Fruit fly (Drosophila melanogaster) whole organism, embryonic: ENCODE results near the gene CG43051.

Source experiments
- B-H2 ChIP-seq: fragments of 200-800 bp; sonication (Bioruptor generic); optimal IDR thresholded peaks from 2 replicates; lab custom pipeline; 2018; ENCODE audit warnings: missing biosample characterization, mild to moderate bottlenecking, missing genetic modification characterization
- Bdp1 ChIP-seq: fragments of 200-800 bp; sonication (Bioruptor generic); optimal IDR thresholded peaks from 3 replicates; lab custom pipeline; 2016; ENCODE audit warnings: missing biosample characterization, missing genetic modification characterization
- Blimp-1 ChIP-seq: fragments of 200-800 bp; sonication (Bioruptor generic); optimal IDR thresholded peaks from 3 replicates; lab custom pipeline; 2018; ENCODE audit warnings: missing biosample characterization, missing genetic modification characterization, mild to moderate bottlenecking, moderate library complexity, missing genetic modification reagents
- BtbVII ChIP-seq: fragments of 200-800 bp; sonication (Bioruptor generic); optimal IDR thresholded peaks from 3 replicates; lab custom pipeline; 2017; ENCODE audit warnings: missing biosample characterization, mild to moderate bottlenecking, missing genetic modification characterization
- CG10543 ChIP-seq: fragments of 200-800 bp; sonication (Bioruptor generic); optimal IDR thresholded peaks from 3 replicates; lab custom pipeline; 2017; ENCODE audit warnings: missing biosample characterization, mild to moderate bottlenecking, missing genetic modification characterization, moderate library complexity
- CG10959 ChIP-seq: fragments of 200-800 bp; sonication (Bioruptor generic); IDR thresholded peaks from 2 replicates; pipeline ENCODE4 v1.3.6; 2022; ENCODE audit warnings: missing biosample characterization, missing genetic modification characterization
- CG11504 ChIP-seq: fragments of 200-800 bp; sonication (Bioruptor generic); optimal IDR thresholded peaks from 3 replicates; lab custom pipeline; 2019; ENCODE audit warnings: missing biosample characterization, mild to moderate bottlenecking, missing genetic modification characterization, moderate library complexity
- CG11695 ChIP-seq: fragments of 200-800 bp; sonication (Bioruptor generic); IDR thresholded peaks from 3 replicates; pipeline ENCODE4 v1.3.6; 2022; ENCODE audit warnings: missing biosample characterization, missing genetic modification characterization
- CG12071 ChIP-seq: fragments of 200-800 bp; sonication (Bioruptor generic); optimal IDR thresholded peaks from 3 replicates; lab custom pipeline; 2018; ENCODE audit warnings: missing biosample characterization, mild to moderate bottlenecking, missing genetic modification characterization
- CG12744 ChIP-seq: fragments of 200-800 bp; sonication (Bioruptor generic); optimal IDR thresholded peaks from 2 replicates; lab custom pipeline; 2016; ENCODE audit warnings: missing biosample characterization, missing genetic modification characterization
- CG14667 ChIP-seq: fragments of 200-800 bp; sonication (Bioruptor generic); IDR thresholded peaks from 2 replicates; pipeline ENCODE4 v1.3.6; 2022; ENCODE audit warnings: missing biosample characterization, missing genetic modification characterization
- CG15269 ChIP-seq: fragments of 200-800 bp; sonication (Bioruptor generic); optimal IDR thresholded peaks from 2 replicates; lab custom pipeline; 2018; ENCODE audit warnings: missing biosample characterization, mild to moderate bottlenecking, missing genetic modification characterization, moderate library complexity
- CG16779 ChIP-seq: fragments of 200-800 bp; sonication (Bioruptor generic); IDR thresholded peaks from 2 replicates; pipeline ENCODE4 v1.3.6; 2022; ENCODE audit warnings: missing biosample characterization, missing genetic modification characterization
- CG17568 ChIP-seq: fragments of 200-800 bp; sonication (Bioruptor generic); optimal IDR thresholded peaks from 2 replicates; lab custom pipeline; 2018; ENCODE audit warnings: missing biosample characterization, mild to moderate bottlenecking, missing genetic modification characterization, moderate library complexity
- CG18619 ChIP-seq: fragments of 200-800 bp; sonication (Bioruptor generic); optimal IDR thresholded peaks from 3 replicates; lab custom pipeline; 2017; ENCODE audit warnings: missing biosample characterization, mild to moderate bottlenecking, missing genetic modification characterization
- CG2202 ChIP-seq: fragments of 200-800 bp; sonication (Bioruptor generic); optimal IDR thresholded peaks from 2 replicates; lab custom pipeline; 2018; ENCODE audit warnings: missing biosample characterization, mild to moderate bottlenecking, missing genetic modification characterization
- CG2678 ChIP-seq: fragments of 200-800 bp; sonication (Bioruptor generic); optimal IDR thresholded peaks from 3 replicates; lab custom pipeline; 2019; ENCODE audit warnings: missing biosample characterization, mild to moderate bottlenecking, missing genetic modification characterization, moderate library complexity
- CG2889 ChIP-seq: fragments of 200-800 bp; sonication (Bioruptor generic); IDR thresholded peaks from 3 replicates; pipeline ENCODE4 v1.3.6; 2022; ENCODE audit warnings: missing biosample characterization, missing genetic modification characterization
- CG32532 ChIP-seq: fragments of 200-800 bp; sonication (Bioruptor generic); IDR thresholded peaks from 2 replicates; pipeline ENCODE4 v1.3.6; 2022; ENCODE audit warnings: missing biosample characterization, missing genetic modification characterization
- CG3407 ChIP-seq: fragments of 200-800 bp; sonication (Bioruptor generic); optimal IDR thresholded peaks from 2 replicates; lab custom pipeline; 2018; ENCODE audit warnings: missing biosample characterization, mild to moderate bottlenecking, missing genetic modification characterization
- CG34224 ChIP-seq: fragments of 200-800 bp; sonication (Bioruptor generic); IDR thresholded peaks from 3 replicates; pipeline ENCODE4 v1.3.6; 2022; ENCODE audit warnings: missing biosample characterization, missing genetic modification characterization; ENCODE audit not compliant: partially characterized antibody
- CG4404 ChIP-seq: fragments of 200-800 bp; sonication (Bioruptor generic); IDR thresholded peaks from 2 replicates; pipeline ENCODE4 v1.3.6; 2022; ENCODE audit warnings: missing biosample characterization, missing genetic modification characterization
- CG5953 ChIP-seq: fragments of 200-800 bp; sonication (Bioruptor generic); IDR thresholded peaks from 2 replicates; pipeline ENCODE4 v1.3.6; 2022; ENCODE audit warnings: missing biosample characterization, missing genetic modification characterization
- CG6683 ChIP-seq: fragments of 200-800 bp; sonication (Bioruptor generic); optimal IDR thresholded peaks from 2 replicates; lab custom pipeline; 2017; ENCODE audit warnings: missing biosample characterization, mild to moderate bottlenecking, missing genetic modification characterization, missing genetic modification reagents
- CG7786 ChIP-seq: fragments of 200-800 bp; sonication (Bioruptor generic); optimal IDR thresholded peaks from 2 replicates; lab custom pipeline; 2016; ENCODE audit warnings: missing biosample characterization, missing genetic modification characterization
- CG7987 ChIP-seq: fragments of 200-800 bp; sonication (Bioruptor generic); optimal IDR thresholded peaks from 2 replicates; lab custom pipeline; 2018; ENCODE audit warnings: missing biosample characterization, mild to moderate bottlenecking, missing genetic modification characterization, moderate library complexity
- CG9437 ChIP-seq: fragments of 200-800 bp; sonication (Bioruptor generic); optimal IDR thresholded peaks from 2 replicates; lab custom pipeline; 2018; ENCODE audit warnings: missing biosample characterization, mild to moderate bottlenecking, missing genetic modification characterization
- Camta ChIP-seq: fragments of 200-800 bp; sonication (Bioruptor generic); optimal IDR thresholded peaks from 2 replicates; lab custom pipeline; 2016; ENCODE audit warnings: missing biosample characterization, missing genetic modification characterization
- D19B ChIP-seq: fragments of 200-800 bp; sonication (Bioruptor generic); optimal IDR thresholded peaks from 2 replicates; lab custom pipeline; 2017; ENCODE audit warnings: missing biosample characterization, mild to moderate bottlenecking, missing genetic modification characterization
- Fer1 ChIP-seq: fragments of 200-800 bp; sonication (Bioruptor generic); optimal IDR thresholded peaks from 2 replicates; lab custom pipeline; 2017; ENCODE audit warnings: missing biosample characterization, mild to moderate bottlenecking, missing genetic modification characterization
- Gsc ChIP-seq: fragments of 200-800 bp; sonication (Bioruptor generic); IDR thresholded peaks from 2 replicates; pipeline ENCODE4 v1.3.6; 2022; ENCODE audit warnings: missing biosample characterization, missing genetic modification characterization
- Jarid2 ChIP-seq: fragments of 200-800 bp; sonication (Bioruptor generic); optimal IDR thresholded peaks from 3 replicates; lab custom pipeline; 2017; ENCODE audit warnings: mild to moderate bottlenecking, missing biosample characterization, missing genetic modification reagents, missing genetic modification characterization
- Meics ChIP-seq: fragments of 200-800 bp; sonication (Bioruptor generic); optimal IDR thresholded peaks from 2 replicates; lab custom pipeline; 2017; ENCODE audit warnings: missing biosample characterization, mild to moderate bottlenecking, missing genetic modification characterization
- Neu2 ChIP-seq: fragments of 200-800 bp; sonication (Bioruptor generic); optimal IDR thresholded peaks from 3 replicates; lab custom pipeline; 2016; ENCODE audit warnings: missing biosample characterization, missing genetic modification characterization, borderline replicate concordance
- Nf-YA ChIP-seq: fragments of 200-800 bp; sonication (Bioruptor generic); IDR thresholded peaks from 2 replicates; pipeline ENCODE4 v1.3.6; 2022; ENCODE audit warnings: missing biosample characterization, missing genetic modification characterization
- aop ChIP-seq: fragments of 200-800 bp; sonication (Bioruptor generic); IDR thresholded peaks from 2 replicates; pipeline ENCODE4 v1.3.6; 2022; ENCODE audit warnings: missing biosample characterization, missing genetic modification characterization
- croc ChIP-seq: fragments of 200-800 bp; sonication (Bioruptor generic); conservative IDR thresholded peaks from 3 replicates; pipeline ENCODE4 v1.3.6; 2022; ENCODE audit warnings: missing biosample characterization, missing genetic modification characterization
- dan ChIP-seq: fragments of 200-800 bp; sonication (Bioruptor generic); IDR thresholded peaks from 2 replicates; pipeline ENCODE4 v1.3.6; 2022; ENCODE audit warnings: missing biosample characterization, missing genetic modification characterization
- dati ChIP-seq: fragments of 200-800 bp; sonication (Bioruptor generic); IDR thresholded peaks from 2 replicates; pipeline ENCODE4 v1.3.6; 2022; ENCODE audit warnings: missing biosample characterization, missing genetic modification characterization
- dysf ChIP-seq: fragments of 200-800 bp; sonication (Bioruptor generic); IDR thresholded peaks from 3 replicates; pipeline ENCODE4 v1.3.6; 2022; ENCODE audit warnings: missing biosample characterization, missing genetic modification characterization
- fd102C ChIP-seq: fragments of 200-800 bp; sonication (Bioruptor generic); optimal IDR thresholded peaks from 2 replicates; lab custom pipeline; 2018; ENCODE audit warnings: missing biosample characterization, mild to moderate bottlenecking, missing genetic modification characterization, moderate library complexity
- gfzf ChIP-seq: fragments of 200-800 bp; sonication (Bioruptor generic); optimal IDR thresholded peaks from 2 replicates; lab custom pipeline; 2016; ENCODE audit warnings: missing biosample characterization, mild to moderate bottlenecking, missing genetic modification characterization, moderate library complexity
- grau ChIP-seq: fragments of 200-800 bp; optimal IDR thresholded peaks from 3 replicates; lab custom pipeline; 2019; ENCODE audit warnings: missing biosample characterization, mild to moderate bottlenecking, missing genetic modification characterization, moderate library complexity
- h ChIP-seq: fragments of >200 bp; optimal IDR thresholded peaks from 2 replicates; lab custom pipeline; 2017
- onecut ChIP-seq: fragments of 200-800 bp; sonication (Bioruptor generic); IDR thresholded peaks from 2 replicates; pipeline ENCODE4 v1.3.6; 2022; ENCODE audit warnings: missing biosample characterization, missing genetic modification characterization
- pan ChIP-seq, 4 experiments: fragments of >200 bp in 3 of 4; fragments of 200-800 bp in 1 of 4; sonication (Bioruptor generic) in 1 of 4; optimal IDR thresholded peaks in 3 of 4; IDR thresholded peaks in 1 of 4; 2 replicates each; pipeline versions ENCODE4 v1.3.6 to Lab custom; 2017 to 2022; ENCODE audit warnings: missing biosample characterization in 2 of 4, missing genetic modification characterization in 2 of 4, mixed read lengths in 1 of 4
- phol ChIP-seq: fragments of 200-800 bp; sonication (Bioruptor generic); optimal IDR thresholded peaks from 3 replicates; lab custom pipeline; 2018; ENCODE audit warnings: missing biosample characterization, mild to moderate bottlenecking, missing genetic modification characterization, moderate library complexity
- repo ChIP-seq: fragments of 200-800 bp; sonication (Bioruptor generic); optimal IDR thresholded peaks from 2 replicates; lab custom pipeline; 2016; ENCODE audit warnings: missing biosample characterization, missing genetic modification characterization
- sug ChIP-seq: fragments of 200-800 bp; optimal IDR thresholded peaks from 2 replicates; lab custom pipeline; 2019; ENCODE audit warnings: missing biosample characterization, mild to moderate bottlenecking, missing genetic modification characterization, moderate library complexity
- tna ChIP-seq: fragments of 200-800 bp; sonication (Bioruptor generic); IDR thresholded peaks from 2 replicates; pipeline ENCODE4 v1.3.6; 2022; ENCODE audit warnings: missing biosample characterization, missing genetic modification characterization; ENCODE audit not compliant: partially characterized antibody
- zfh1 ChIP-seq: fragments of 200-800 bp; sonication (Bioruptor generic); IDR thresholded peaks from 3 replicates; pipeline ENCODE4 v1.3.6; 2022; ENCODE audit warnings: missing biosample characterization, missing genetic modification characterization

The CG43051 gene

dm6 chr2L:12509458-12509857 lies 1.7 kb downstream of the CG43051 start (continued):
- no peak for TF ChIP-seq pan (optimal IDR thresholded peaks at IDR 0.05; lab: Kevin White, UChicago)
- peak in 1 of 2 experiments; percentile 39 for TF ChIP-seq pan (GFP tag; optimal IDR thresholded peaks at IDR 0.05 in 1 of 2, IDR thresholded peaks at IDR 0.05 in 1 of 2)
- no peak for TF ChIP-seq CG2889 (GFP tag; lab: Robert Waterston, UW)
- no peak for TF ChIP-seq fd102C
- TF ChIP-seq gfzf (GFP tag; lab: Kevin White, UChicago) = no peak
- TF ChIP-seq Gsc (GFP tag; lab: Robert Waterston, UW) = no peak
- no peak for TF ChIP-seq Blimp-1 (GFP tag; lab: Kevin White, UChicago)
- TF ChIP-seq CG12071 (GFP tag; lab: Kevin White, UChicago) = peak; percentile 64
- TF ChIP-seq CG6683 (GFP tag; lab: Kevin White, UChicago) = no peak
- no peak for TF ChIP-seq croc (GFP tag; lab: Robert Waterston, UW)
- no peak for TF ChIP-seq aop
- no peak for TF ChIP-seq zfh1 (GFP tag; lab: Robert Waterston, UW)
- no peak for TF ChIP-seq CG7786
- TF ChIP-seq CG11504 = peak; percentile 54
- no peak for TF ChIP-seq repo (GFP tag; lab: Kevin White, UChicago)
- TF ChIP-seq tna (GFP tag; lab: Robert Waterston, UW) = no peak
- TF ChIP-seq CG5953 (GFP tag; lab: Robert Waterston, UW) = no peak
- TF ChIP-seq CG9437 (GFP tag; lab: Kevin White, UChicago) = no peak
- TF ChIP-seq CG11695 (GFP tag; lab: Robert Waterston, UW) = no peak
- peak; percentile 24 for TF ChIP-seq CG18619 (GFP tag; lab: Kevin White, UChicago)
- no peak for TF ChIP-seq CG10959
- no peak for TF ChIP-seq sug (tag; lab: Kevin White, UChicago)
- TF ChIP-seq Bdp1 = no peak
- no peak; the same call in 1 of the 2 replicates for TF ChIP-seq onecut (GFP tag; lab: Robert Waterston, UW)
- peak; percentile 12 for TF ChIP-seq Fer1 (GFP tag; lab: Kevin White, UChicago)
- no peak for TF ChIP-seq D19B (GFP tag; lab: Kevin White, UChicago)
- peak; percentile 36; the same call in 1 of the 2 replicates for TF ChIP-seq Nf-YA (GFP tag; lab: Robert Waterston, UW)
- no peak for TF ChIP-seq B-H2 (GFP tag; lab: Kevin White, UChicago)
- peak; percentile 29 for TF ChIP-seq BtbVII (GFP tag; lab: Kevin White, UChicago)
- TF ChIP-seq grau (tag; lab: Kevin White, UChicago) = no peak
- TF ChIP-seq dysf = no peak
- TF ChIP-seq Meics (GFP tag; lab: Kevin White, UChicago) = no peak
- no peak for TF ChIP-seq h
- peak; percentile 37 for TF ChIP-seq CG17568 (GFP tag; lab: Kevin White, UChicago)
- no peak for TF ChIP-seq CG34224
- TF ChIP-seq CG3407 = peak; percentile 58
- TF ChIP-seq dan (GFP tag; lab: Robert Waterston, UW) = no peak
- no peak for TF ChIP-seq CG32532 (GFP tag; lab: Robert Waterston, UW)
- peak; percentile 48 for TF ChIP-seq CG7987 (GFP tag; lab: Kevin White, UChicago)
- TF ChIP-seq Neu2 (GFP tag; lab: Kevin White, UChicago) = no peak
- TF ChIP-seq Jarid2 (GFP tag; lab: Kevin White, UChicago) = no peak
- no peak for TF ChIP-seq phol (tag; lab: Kevin White, UChicago)
- no peak for TF ChIP-seq dati (GFP tag; lab: Robert Waterston, UW)
- TF ChIP-seq CG16779 (GFP tag; lab: Robert Waterston, UW) = no peak
- TF ChIP-seq CG4404 (GFP tag; lab: Robert Waterston, UW) = no peak
- no peak for TF ChIP-seq CG10543 (GFP tag; lab: Kevin White, UChicago)
- TF ChIP-seq CG14667 (GFP tag; lab: Robert Waterston, UW) = no peak
- TF ChIP-seq CG2202 (tag; lab: Kevin White, UChicago) = no peak
- no peak for TF ChIP-seq CG12744 (GFP tag; lab: Kevin White, UChicago)
- TF ChIP-seq Camta = no peak
- TF ChIP-seq CG15269 (tag; lab: Kevin White, UChicago) = no peak
- peak; percentile 33 for TF ChIP-seq CG2678
